Fruit fly (Drosophila melanogaster) whole organism, adult: ENCODE measurements around the gene wek.

Experiments used
- CG11617 ChIP-seq: fragments of 200-800 bp; sonication (Bioruptor generic); optimal IDR thresholded peaks from 2 replicates; lab custom pipeline; 2017; ENCODE audit warnings: mild to moderate bottlenecking, missing biosample characterization, missing genetic modification reagents, missing genetic modification characterization
- CG12768 ChIP-seq: fragments of 200-800 bp; sonication (Bioruptor generic); optimal IDR thresholded peaks from 2 replicates; lab custom pipeline; 2017; ENCODE audit warnings: missing biosample characterization, missing genetic modification characterization, mild to moderate bottlenecking, moderate library complexity, missing genetic modification reagents
- CG14711 ChIP-seq: fragments of 200-800 bp; sonication (Bioruptor generic); optimal IDR thresholded peaks from 2 replicates; lab custom pipeline; 2018; ENCODE audit warnings: missing biosample characterization, mild to moderate bottlenecking, missing genetic modification characterization, moderate library complexity
- CG1620 ChIP-seq: fragments of 200-800 bp; sonication (Bioruptor generic); optimal IDR thresholded peaks from 2 replicates; lab custom pipeline; 2016; ENCODE audit warnings: missing biosample characterization, missing genetic modification characterization
- CG33017 ChIP-seq: fragments of 200-800 bp; sonication (Bioruptor generic); optimal IDR thresholded peaks from 2 replicates; lab custom pipeline; 2018; ENCODE audit warnings: missing biosample characterization, mild to moderate bottlenecking, missing genetic modification characterization, moderate library complexity
- CG5204 ChIP-seq: fragments of 200-800 bp; sonication (Bioruptor generic); optimal IDR thresholded peaks from 2 replicates; lab custom pipeline; 2016; ENCODE audit warnings: missing biosample characterization, missing genetic modification characterization
- CG7045 ChIP-seq: fragments of 200-800 bp; sonication (Bioruptor generic); optimal IDR thresholded peaks from 2 replicates; lab custom pipeline; 2017; ENCODE audit warnings: missing biosample characterization, mild to moderate bottlenecking, missing genetic modification characterization
- CG7101 ChIP-seq: fragments of 200-800 bp; sonication (Bioruptor generic); optimal IDR thresholded peaks from 2 replicates; lab custom pipeline; 2018; ENCODE audit warnings: missing biosample characterization, mild to moderate bottlenecking, missing genetic modification characterization, moderate library complexity
- Clk ChIP-seq: fragments of 200-800 bp; sonication (Bioruptor generic); optimal IDR thresholded peaks from 2 replicates; lab custom pipeline; 2017; ENCODE audit warnings: missing biosample characterization, missing genetic modification characterization
- Crg-1 ChIP-seq: fragments of 200-800 bp; sonication (Bioruptor generic); optimal IDR thresholded peaks from 2 replicates; lab custom pipeline; 2016; ENCODE audit warnings: missing biosample characterization, missing genetic modification characterization
- Hr96 ChIP-seq: fragments of 200-800 bp; sonication (Bioruptor generic); optimal IDR thresholded peaks from 2 replicates; lab custom pipeline; 2016; ENCODE audit warnings: missing biosample characterization, missing genetic modification characterization
- Mnt ChIP-seq: fragments of 200-800 bp; sonication (Bioruptor generic); optimal IDR thresholded peaks from 2 replicates; lab custom pipeline; 2016; ENCODE audit warnings: missing biosample characterization, mild to moderate bottlenecking, missing genetic modification characterization
- bab1 ChIP-seq: fragments of 200-800 bp; sonication (Bioruptor generic); optimal IDR thresholded peaks from 3 replicates; lab custom pipeline; 2019; ENCODE audit warnings: missing biosample characterization, mild to moderate bottlenecking, missing genetic modification characterization, moderate library complexity
- cic ChIP-seq: fragments of 200-800 bp; sonication (Bioruptor generic); optimal IDR thresholded peaks from 2 replicates; lab custom pipeline; 2017; ENCODE audit warnings: missing biosample characterization, mild to moderate bottlenecking, missing genetic modification characterization, moderate library complexity
- cnc ChIP-seq, 2 experiments: fragments of >200 bp; optimal IDR thresholded peaks; 2 replicates each; lab custom pipeline; 2017
- kay ChIP-seq: fragments of 200-800 bp; sonication (Bioruptor generic); peaks from one replicate; lab custom pipeline; 2016; ENCODE audit warnings: missing biosample characterization, missing genetic modification characterization, borderline replicate concordance
- ovo ChIP-seq: fragments of 200-800 bp; sonication (Bioruptor generic); optimal IDR thresholded peaks from 2 replicates; lab custom pipeline; 2016; ENCODE audit warnings: missing biosample characterization, missing genetic modification characterization
- pad ChIP-seq: fragments of 200-800 bp; sonication (Bioruptor generic); optimal IDR thresholded peaks from 3 replicates; lab custom pipeline; 2017; ENCODE audit warnings: missing biosample characterization, missing genetic modification characterization, mild to moderate bottlenecking, moderate library complexity, missing genetic modification reagents
- tj ChIP-seq: fragments of 200-800 bp; sonication (Bioruptor generic); optimal IDR thresholded peaks from 3 replicates; lab custom pipeline; 2017; ENCODE audit warnings: missing biosample characterization, mild to moderate bottlenecking, missing genetic modification characterization, moderate library complexity
- toe ChIP-seq: fragments of 200-800 bp; sonication (Bioruptor generic); optimal IDR thresholded peaks from 2 replicates; lab custom pipeline; 2016; ENCODE audit warnings: missing biosample characterization, missing genetic modification characterization

Gene wek

DNA sequence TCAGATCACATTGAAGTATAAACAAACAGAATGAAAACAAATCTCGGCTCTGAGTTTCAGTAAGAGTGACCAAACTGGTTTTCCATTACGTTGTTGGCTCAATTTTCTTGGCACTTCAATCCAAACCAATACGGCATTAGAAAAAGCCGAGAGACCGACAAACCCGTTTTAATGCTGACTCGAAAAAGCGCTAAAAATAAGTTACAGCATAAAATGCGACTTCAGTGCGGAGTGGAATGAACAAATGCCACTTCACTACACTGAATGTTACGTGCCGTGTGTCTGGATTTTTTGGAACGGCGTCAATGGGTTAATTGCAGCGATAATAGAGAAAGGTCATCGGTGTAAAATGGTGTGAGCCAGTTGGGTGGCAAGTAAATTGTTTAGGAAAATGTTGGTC is 7.5 kb downstream of the wek start:
- TF ChIP-seq pad (GFP tag; lab: Kevin White, UChicago): no peak

dm6 chr2L:15752096-15752495 is 16.1 kb downstream of the wek start, which contains the start of gene Mtr4:
Gene Mtr4, plus strand, starts transcription at chr2L:15752263.
- TF ChIP-seq CG14711 (tag; lab: Kevin White, UChicago) (no peak), pad (GFP tag; lab: Kevin White, UChicago) (peak; percentile 100), CG12768 (GFP tag; lab: Kevin White, UChicago) (no peak), Mnt (GFP tag; lab: Kevin White, UChicago) (peak; percentile 58)

DNA sequence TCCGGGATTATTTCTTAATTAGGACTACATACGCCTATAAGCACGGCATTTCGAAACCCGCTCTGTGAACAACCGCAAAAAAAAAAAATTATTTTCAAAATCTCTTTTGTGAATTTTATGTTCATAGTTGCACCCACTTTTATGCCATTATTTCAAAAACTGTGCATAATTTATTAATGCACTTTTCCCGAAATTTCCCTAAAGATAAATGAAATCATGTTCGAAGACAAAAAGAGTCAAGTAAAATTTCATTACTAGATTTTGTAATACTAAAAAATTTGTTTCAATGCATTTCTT is 16.9 kb downstream of the wek start:
- TF ChIP-seq Mnt (GFP tag; lab: Kevin White, UChicago) (no peak), CG33017 (tag; lab: Kevin White, UChicago) (no peak), CG11617 (no peak), Clk (GFP tag; lab: Kevin White, UChicago) (no peak), Hr96 (GFP tag; lab: Kevin White, UChicago) (no peak), ovo (no peak), CG7045 (no peak)

- peak; percentile 33 for TF ChIP-seq Hr96 (GFP tag; lab: Kevin White, UChicago)
- no peak for TF ChIP-seq cnc (optimal IDR thresholded peaks at IDR 0.05; lab: Kevin White, UChicago)
- peak; percentile 47 for TF ChIP-seq toe (GFP tag; lab: Kevin White, UChicago)
- peak; percentile 18 for TF ChIP-seq CG12768 (GFP tag; lab: Kevin White, UChicago)
- TF ChIP-seq CG7101 (tag; lab: Kevin White, UChicago): no peak
- TF ChIP-seq CG11617: no peak
- TF ChIP-seq pad (GFP tag; lab: Kevin White, UChicago): peak; percentile 23
- peak; percentile 56 for TF ChIP-seq CG1620 (GFP tag; lab: Kevin White, UChicago)
- TF ChIP-seq CG5204: no peak
- TF ChIP-seq Mnt (GFP tag; lab: Kevin White, UChicago): no peak
- TF ChIP-seq bab1: peak; percentile 29
Observed at dm6 chr2L:15750523-15751258, 17.5 kb downstream of the wek start, which contains the start of gene ND-B17. Gene ND-B17, minus strand, starts transcription at chr2L:15751078.

DNA sequence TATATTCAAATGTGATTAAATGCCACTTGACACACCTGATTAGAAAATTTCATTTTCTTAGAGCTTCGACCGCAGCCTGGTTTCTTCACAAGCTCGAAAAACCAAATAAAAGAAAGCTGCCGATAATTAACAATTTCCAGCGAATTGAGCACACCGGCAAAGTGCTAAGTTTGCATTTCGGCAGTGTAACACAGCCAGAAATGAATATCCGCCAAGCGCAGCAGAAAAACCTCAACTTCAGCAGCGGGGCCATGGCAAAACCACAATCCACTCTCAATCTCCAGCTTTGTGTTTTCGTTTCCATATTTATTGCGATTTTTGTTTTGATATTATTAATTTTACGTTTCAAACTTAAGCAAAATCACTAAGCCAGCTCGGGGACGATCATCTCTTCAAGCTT is 18.8 kb downstream of the wek start:
- TF ChIP-seq tj (GFP tag; lab: Kevin White, UChicago) (peak; percentile 99), Clk (GFP tag; lab: Kevin White, UChicago) (no peak), bab1 (peak; percentile 35)

- TF ChIP-seq Clk (GFP tag; lab: Kevin White, UChicago): no peak
- no peak for TF ChIP-seq CG5204
- no peak for TF ChIP-seq pad (GFP tag; lab: Kevin White, UChicago)
- no peak for TF ChIP-seq CG33017 (tag; lab: Kevin White, UChicago)
- TF ChIP-seq tj (GFP tag; lab: Kevin White, UChicago): no peak
- no peak for TF ChIP-seq CG12768 (GFP tag; lab: Kevin White, UChicago)
- no peak for TF ChIP-seq ovo
- TF ChIP-seq cic (GFP tag; lab: Kevin White, UChicago): no peak
- no peak for TF ChIP-seq CG1620 (GFP tag; lab: Kevin White, UChicago)
- no peak for TF ChIP-seq Hr96 (GFP tag; lab: Kevin White, UChicago)
- no peak for TF ChIP-seq Mnt (GFP tag; lab: Kevin White, UChicago)
- no peak for TF ChIP-seq CG7045
- no peak for TF ChIP-seq kay (GFP tag; lab: Kevin White, UChicago)
- no peak for TF ChIP-seq Crg-1 (GFP tag; lab: Kevin White, UChicago)
- TF ChIP-seq toe (GFP tag; lab: Kevin White, UChicago): no peak
- TF ChIP-seq CG7101 (tag; lab: Kevin White, UChicago): no peak
Observed at dm6 chr2L:15748261-15748553, 19.9 kb downstream of the wek start.

dm6 chr2L:15747394-15748260 is 20.5 kb downstream of the wek start, which contains the start of gene CycE:
Gene CycE, minus strand, starts transcription at chr2L:15748150.
- TF ChIP-seq Mnt (GFP tag; lab: Kevin White, UChicago): no peak
- no peak for TF ChIP-seq cic (GFP tag; lab: Kevin White, UChicago)
- TF ChIP-seq Hr96 (GFP tag; lab: Kevin White, UChicago): no peak
- peak; percentile 0 for TF ChIP-seq bab1
- TF ChIP-seq CG33017 (tag; lab: Kevin White, UChicago): no peak
- no peak for TF ChIP-seq ovo
- TF ChIP-seq CG1620 (GFP tag; lab: Kevin White, UChicago): no peak
- TF ChIP-seq CG12768 (GFP tag; lab: Kevin White, UChicago): peak; percentile 5
- TF ChIP-seq tj (GFP tag; lab: Kevin White, UChicago): no peak
- TF ChIP-seq CG11617: no peak
